Fruit fly (Drosophila melanogaster): ENCODE data around the gene Usp32.

Usp32 gene

DNA sequence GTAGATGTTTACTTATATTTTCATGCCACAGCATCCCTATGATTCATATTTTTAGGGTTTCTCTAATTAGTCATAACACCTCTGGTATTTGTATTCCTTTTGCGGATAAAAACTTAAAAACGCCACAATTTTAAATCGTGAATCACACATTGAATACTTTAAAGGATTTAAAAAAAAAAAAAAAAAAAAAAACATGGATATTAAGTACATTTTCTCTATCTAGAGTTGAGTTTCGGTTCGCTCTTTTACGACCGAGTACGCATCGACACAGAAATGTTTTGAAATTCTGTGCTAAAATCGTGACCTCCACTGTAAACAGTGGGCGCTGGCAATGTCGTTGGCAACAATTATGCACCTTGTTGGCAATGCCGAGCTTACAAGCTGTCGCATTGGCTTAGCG lies 34.5 kb downstream of the Usp32 start (continued):
- TF ChIP-seq eg (GFP tag; IDR thresholded peaks at IDR 0.05) (peak; percentile 61; the same call in 2 of the 3 replicates), CG8119 (GFP tag; IDR thresholded peaks at IDR 0.05) (peak; percentile 62), CG16779 (tag; optimal IDR thresholded peaks at IDR 0.05) (no peak), CG31627 (GFP tag; optimal IDR thresholded peaks at IDR 0.05) (peak; percentile 53), CG3919 (GFP tag; optimal IDR thresholded peaks at IDR 0.05) (peak; percentile 44), CG8319 (GFP tag; optimal IDR thresholded peaks at IDR 0.05) (no peak), acj6 (GFP tag; optimal IDR thresholded peaks at IDR 0.05) (peak; percentile 57), fd59A (GFP tag; optimal IDR thresholded peaks at IDR 0.05) (no peak), Hr4 (GFP tag; optimal IDR thresholded peaks at IDR 0.05) (peak; percentile 70), CG8632 (GFP tag; optimal IDR thresholded peaks at IDR 0.05) (peak; percentile 34), CG3032 (tag; optimal IDR thresholded peaks at IDR 0.05) (no peak), CG6276 (GFP tag; optimal IDR thresholded peaks at IDR 0.05) (peak; percentile 19), CG6792 (GFP tag; optimal IDR thresholded peaks at IDR 0.05) (peak; percentile 17), Met (GFP tag; optimal IDR thresholded peaks at IDR 0.05) (peak; percentile 59), CG32006 (GFP tag; optimal IDR thresholded peaks at IDR 0.05) (peak; percentile 65)

DNA sequence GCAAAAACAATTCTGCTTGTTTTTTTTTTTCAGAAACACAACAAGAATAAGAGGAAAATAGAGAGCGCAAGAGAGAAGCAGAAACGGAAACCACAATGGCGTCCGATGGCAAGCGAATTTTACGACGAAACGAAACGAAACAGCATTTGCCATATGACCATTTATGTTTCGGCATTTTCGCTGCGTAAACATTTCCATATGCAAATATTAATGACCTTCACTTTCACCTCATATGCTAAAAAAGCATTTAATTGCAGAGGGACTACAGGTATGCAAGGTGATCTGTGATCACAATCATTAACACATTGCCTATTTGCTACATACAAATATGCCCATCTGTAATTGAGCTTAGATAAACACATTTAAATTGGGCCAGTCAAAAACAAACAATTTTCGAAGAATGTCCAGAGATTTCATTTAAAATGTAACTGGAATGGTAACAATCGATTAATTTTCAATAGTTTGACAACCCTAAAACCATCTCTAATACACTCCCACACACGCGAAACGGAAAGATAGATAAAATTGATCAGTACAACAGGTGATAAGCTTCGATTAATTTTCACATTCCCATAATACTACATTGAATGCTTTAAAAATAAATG lies 35.3 kb downstream of the Usp32 start:
- TF ChIP-seq CG11902 (GFP tag; optimal IDR thresholded peaks at IDR 0.05) (no peak), CG32006 (GFP tag; optimal IDR thresholded peaks at IDR 0.05) (peak; percentile 6), CG3919 (GFP tag; optimal IDR thresholded peaks at IDR 0.05) (no peak), Eip78C (GFP tag) (peak; percentile 59), eg (GFP tag; IDR thresholded peaks at IDR 0.05) (0 out of 3 replicates have a peak, but pooled peaks have one; percentile 13), Sox15 (GFP tag; optimal IDR thresholded peaks at IDR 0.05) (no peak)

DNA sequence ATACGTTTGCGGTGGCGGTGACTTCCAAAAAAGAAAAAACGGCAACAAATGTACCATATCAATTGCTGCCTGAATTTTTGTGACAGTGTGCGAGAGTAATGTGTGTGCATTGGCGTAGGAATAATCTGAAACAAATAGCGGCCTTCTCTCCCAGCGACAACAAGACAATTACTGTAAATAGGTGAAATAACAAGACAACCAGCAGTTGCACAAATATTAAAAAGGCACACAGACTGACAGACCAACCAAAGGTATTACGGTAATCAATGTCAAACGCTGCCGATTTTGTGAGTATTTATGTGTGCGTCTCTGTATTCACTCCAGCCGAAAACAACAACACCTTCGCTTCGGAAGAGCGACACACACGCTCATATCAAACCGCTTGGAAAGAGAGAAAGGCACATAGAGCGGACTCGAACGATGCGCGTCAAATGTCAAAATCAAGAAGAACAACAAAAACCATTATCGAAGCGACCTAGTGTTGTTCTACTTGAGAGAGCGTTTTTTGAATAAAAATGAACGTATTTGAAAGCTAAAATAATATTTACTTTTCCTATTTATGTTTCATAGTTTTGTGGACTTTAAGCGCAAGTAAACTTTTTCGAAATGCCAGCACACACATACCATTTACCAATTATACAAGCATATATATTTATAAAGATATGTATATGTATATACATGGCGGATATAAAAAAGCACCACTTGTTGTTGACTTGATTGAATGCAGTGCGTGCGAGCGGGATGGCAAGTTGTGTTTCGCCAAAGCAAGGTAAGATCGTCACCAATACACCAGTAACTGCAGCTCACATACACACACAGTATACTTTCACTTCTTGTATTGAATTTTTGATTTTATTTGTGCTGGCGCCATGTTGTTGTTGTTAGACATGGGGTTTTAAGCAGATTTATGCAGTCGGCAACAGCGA lies 36.1 kb downstream of the Usp32 start:
- no peak for TF ChIP-seq achi (GFP tag; optimal IDR thresholded peaks at IDR 0.05)
- TF ChIP-seq fd59A (GFP tag; optimal IDR thresholded peaks at IDR 0.05), result no peak
- no peak for TF ChIP-seq CG7368 (GFP tag; optimal IDR thresholded peaks at IDR 0.05)
- TF ChIP-seq topi (GFP tag; optimal IDR thresholded peaks at IDR 0.05), result no peak
- no peak for TF ChIP-seq CG6276 (GFP tag; optimal IDR thresholded peaks at IDR 0.05)
- TF ChIP-seq CG6792 (GFP tag; optimal IDR thresholded peaks at IDR 0.05), result no peak
- no peak for TF ChIP-seq CG9139 (GFP tag; optimal IDR thresholded peaks at IDR 0.05)
- TF ChIP-seq vri (GFP tag; optimal IDR thresholded peaks at IDR 0.05), result peak; percentile 89
- TF ChIP-seq Ets96B (tag; optimal IDR thresholded peaks at IDR 0.05), result no peak
- TF ChIP-seq CG11902 (GFP tag; optimal IDR thresholded peaks at IDR 0.05), result no peak
- TF ChIP-seq Sox15 (GFP tag; optimal IDR thresholded peaks at IDR 0.05), result no peak
- no peak for TF ChIP-seq Met (GFP tag; optimal IDR thresholded peaks at IDR 0.05)
- no peak for TF ChIP-seq CG10631 (GFP tag; optimal IDR thresholded peaks at IDR 0.05)
- no peak for TF ChIP-seq CG8319 (GFP tag; optimal IDR thresholded peaks at IDR 0.05)
- no peak for TF ChIP-seq Ets21C (GFP tag; optimal IDR thresholded peaks at IDR 0.05)
- peak; percentile 10 for TF ChIP-seq Sox102F (GFP tag; optimal IDR thresholded peaks at IDR 0.05)
- TF ChIP-seq CG6163 (GFP tag; IDR thresholded peaks at IDR 0.05), result no peak
- TF ChIP-seq salr (GFP tag; optimal IDR thresholded peaks at IDR 0.05), result peak in 1 of 2 experiments; percentile 17
- TF ChIP-seq CG34406 (GFP tag; optimal IDR thresholded peaks at IDR 0.05), result no peak
- no peak for TF ChIP-seq CG16779 (tag; optimal IDR thresholded peaks at IDR 0.05)
- TF ChIP-seq CG32006 (GFP tag; optimal IDR thresholded peaks at IDR 0.05), result no peak
- TF ChIP-seq net (GFP tag; optimal IDR thresholded peaks at IDR 0.05), result no peak
- TF ChIP-seq Sox14 (GFP tag; optimal IDR thresholded peaks at IDR 0.05), result no peak
- no peak for TF ChIP-seq CG31627 (GFP tag; optimal IDR thresholded peaks at IDR 0.05)
- no peak for TF ChIP-seq CG6854 (GFP tag; optimal IDR thresholded peaks at IDR 0.05)
- TF ChIP-seq ss (GFP tag; optimal IDR thresholded peaks at IDR 0.05), result no peak
- no peak for TF ChIP-seq CG8119 (GFP tag; IDR thresholded peaks at IDR 0.05)
- no peak for TF ChIP-seq Gug (GFP tag; IDR thresholded peaks at IDR 0.05)
- peak; percentile 78 for TF ChIP-seq Eip78C (GFP tag)
- no peak for TF ChIP-seq cyc (GFP tag; optimal IDR thresholded peaks at IDR 0.05)
- no peak for TF ChIP-seq CG4318 (GFP tag; optimal IDR thresholded peaks at IDR 0.05)
- no peak for TF ChIP-seq CG15336 (GFP tag; IDR thresholded peaks at IDR 0.05)
- peak; percentile 34 for TF ChIP-seq acj6 (GFP tag; optimal IDR thresholded peaks at IDR 0.05)
- peak; percentile 38 for TF ChIP-seq Eip93F (GFP tag; optimal IDR thresholded peaks at IDR 0.05)
- TF ChIP-seq CG3032 (tag; optimal IDR thresholded peaks at IDR 0.05), result no peak
- no peak for TF ChIP-seq CG8632 (GFP tag; optimal IDR thresholded peaks at IDR 0.05)
- peak; percentile 78 for TF ChIP-seq svp (GFP tag)
- TF ChIP-seq Smox (GFP tag; optimal IDR thresholded peaks at IDR 0.05), result no peak
- no peak for TF ChIP-seq spab (GFP tag; optimal IDR thresholded peaks at IDR 0.05)
- no peak for TF ChIP-seq eg (GFP tag; IDR thresholded peaks at IDR 0.05)
